Worm (Caenorhabditis elegans): ENCODE data around the gene arrd-22.

DNA sequence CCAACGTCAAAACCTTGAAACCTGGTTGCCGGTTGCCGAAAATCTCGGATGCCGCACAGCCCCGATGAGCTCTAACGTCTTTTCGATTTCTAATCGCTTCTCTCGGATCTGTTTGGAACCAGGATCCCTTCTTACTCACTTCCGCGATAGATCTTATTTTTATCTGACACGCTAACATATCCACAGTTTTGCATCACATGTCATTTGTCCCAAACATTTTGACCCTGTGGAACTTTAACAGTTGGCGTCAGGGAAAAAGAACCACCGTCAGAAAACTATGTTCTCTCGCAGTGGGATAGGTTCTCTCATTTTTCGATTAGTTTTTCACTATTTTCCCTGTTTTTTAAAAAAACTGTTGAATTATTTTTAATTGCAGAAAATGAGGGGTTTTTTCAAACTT is 12.0 kb upstream of the arrd-22 start, which contains the start of gene T20D4.11:
- TF ChIP-seq R02D3.7 (tag; optimal IDR thresholded peaks at IDR 0.05): no peak
- no peak for TF ChIP-seq nhr-23 (tag; optimal IDR thresholded peaks at IDR 0.05)
- no peak for TF ChIP-seq ZK546.5 (tag; optimal IDR thresholded peaks at IDR 0.05)
- TF ChIP-seq mbf-1 (tag; optimal IDR thresholded peaks at IDR 0.05): no peak
- no peak for TF ChIP-seq nhr-11 (tag; optimal IDR thresholded peaks at IDR 0.05)
- no peak for TF ChIP-seq unc-55 (GFP tag; optimal IDR thresholded peaks at IDR 0.05)
- TF ChIP-seq ceh-82 (tag; optimal IDR thresholded peaks at IDR 0.05): no peak
- no peak for TF ChIP-seq lin-11 (tag; optimal IDR thresholded peaks at IDR 0.05)
- no peak for TF ChIP-seq mab-5 (tag; optimal IDR thresholded peaks at IDR 0.05)
- no peak for TF ChIP-seq nhr-77 (tag; optimal IDR thresholded peaks at IDR 0.05)
- TF ChIP-seq nhr-10 (tag; optimal IDR thresholded peaks at IDR 0.05): no peak
- no peak for TF ChIP-seq mdl-1 (tag; optimal IDR thresholded peaks at IDR 0.05)
- no peak for TF ChIP-seq blmp-1 (tag; optimal IDR thresholded peaks at IDR 0.05; ENCODE audit: insufficient read depth)

All from whole organism, L2 larva.